Worm (Caenorhabditis elegans) whole organism, young adult: ENCODE data around the gene npp-25.

Experiments used
- C06A6.2 ChIP-seq: fragments of 200-800 bp; sonication (Bioruptor generic); conservative IDR thresholded peaks from 2 replicates; pipeline ENCODE4 v1.3.6; 2022; ENCODE audit warnings: missing genetic modification characterization, missing compliant biosample characterization
- D2030.7 ChIP-seq: fragments of 200-800 bp; sonication (Bioruptor generic); IDR thresholded peaks from 2 replicates; pipeline ENCODE4 v1.3.6; 2022; ENCODE audit warnings: missing genetic modification reagents, missing genetic modification characterization, missing compliant biosample characterization
- F22D6.2 ChIP-seq: sonication (generic microtip); optimal IDR thresholded peaks from 2 replicates; lab custom pipeline; 2016; ENCODE audit warnings: mild to moderate bottlenecking, missing genetic modification characterization, missing compliant biosample characterization
- F23B12.7 ChIP-seq: sonication (generic microtip); optimal IDR thresholded peaks from 2 replicates; lab custom pipeline; 2017; ENCODE audit warnings: missing genetic modification characterization, mild to moderate bottlenecking, missing compliant biosample characterization, antibody characterized with exemption, moderate library complexity; ENCODE audit not compliant: insufficient read depth
- F33H1.4 ChIP-seq: fragments of 200-800 bp; sonication (Bioruptor generic); IDR thresholded peaks from 2 replicates; pipeline ENCODE4 v1.3.6; 2022; ENCODE audit warnings: missing genetic modification reagents, missing genetic modification characterization, missing compliant biosample characterization
- F37B4.10 ChIP-seq: fragments of 200-800 bp; sonication (Bioruptor generic); IDR thresholded peaks from 2 replicates; pipeline ENCODE4 v1.3.6; 2022; ENCODE audit warnings: missing genetic modification characterization, missing compliant biosample characterization
- F55B11.4 ChIP-seq: sonication (generic microtip); optimal IDR thresholded peaks from 2 replicates; lab custom pipeline; 2016; ENCODE audit warnings: missing compliant biosample characterization, missing genetic modification characterization, borderline replicate concordance; ENCODE audit not compliant: insufficient read depth
- F57C9.4 ChIP-seq: sonication (generic microtip); optimal IDR thresholded peaks from 2 replicates; lab custom pipeline; 2017; ENCODE audit warnings: mild to moderate bottlenecking, missing genetic modification characterization, missing compliant biosample characterization
- K12H6.12 ChIP-seq: fragments of 200-800 bp; sonication (Bioruptor generic); optimal IDR thresholded peaks from 2 replicates; lab custom pipeline; 2018; ENCODE audit warnings: mild to moderate bottlenecking, missing genetic modification characterization, missing compliant biosample characterization
- T07F8.4 ChIP-seq: sonication (generic microtip); optimal IDR thresholded peaks from 2 replicates; lab custom pipeline; 2016; ENCODE audit warnings: mild to moderate bottlenecking, missing genetic modification characterization, moderate library complexity, missing compliant biosample characterization
- Y53F4B.3 ChIP-seq: fragments of 200-800 bp; sonication (Bioruptor generic); IDR thresholded peaks from 2 replicates; pipeline ENCODE4 v1.3.6; 2022; ENCODE audit warnings: missing genetic modification reagents, missing genetic modification characterization, missing compliant biosample characterization
- ZK185.1 ChIP-seq: sonication (generic microtip); optimal IDR thresholded peaks from 2 replicates; lab custom pipeline; 2016; ENCODE audit warnings: mild to moderate bottlenecking, missing genetic modification characterization, missing compliant biosample characterization; ENCODE audit not compliant: poor library complexity, severe bottlenecking
- akir-1 ChIP-seq: fragments of 200-800 bp; sonication (Bioruptor generic); optimal IDR thresholded peaks from 2 replicates; lab custom pipeline; 2018; ENCODE audit warnings: mild to moderate bottlenecking, missing genetic modification characterization, moderate library complexity, missing compliant biosample characterization
- aptf-3 ChIP-seq: fragments of 200-800 bp; sonication (Bioruptor generic); IDR thresholded peaks from 2 replicates; pipeline ENCODE4 v1.3.6; 2022; ENCODE audit warnings: missing genetic modification characterization, missing compliant biosample characterization
- attf-3 ChIP-seq: fragments of 200-800 bp; sonication (Bioruptor generic); conservative IDR thresholded peaks from 2 replicates; pipeline ENCODE4 v1.3.6; 2022; ENCODE audit warnings: missing genetic modification reagents, missing genetic modification characterization, missing compliant biosample characterization
- cebp-1 ChIP-seq, 2 experiments: fragments of 200-800 bp in 1 of 2; sonication (Bioruptor generic) in 1 of 2; sonication (generic microtip) in 1 of 2; IDR thresholded peaks in 1 of 2; optimal IDR thresholded peaks in 1 of 2; 2 replicates each; pipeline versions ENCODE4 v1.3.6 to Lab custom; 2017 to 2022; ENCODE audit warnings: missing compliant biosample characterization in 2 of 2, missing genetic modification characterization in 2 of 2, mild to moderate bottlenecking in 1 of 2, missing genetic modification reagents in 1 of 2, moderate library complexity in 1 of 2
- ceh-91 ChIP-seq: fragments of 200-800 bp; sonication (Bioruptor generic); IDR thresholded peaks from 2 replicates; pipeline ENCODE4 v1.3.6; 2022; ENCODE audit warnings: missing genetic modification reagents, missing genetic modification characterization, missing compliant biosample characterization
- chd-7 ChIP-seq: sonication (generic microtip); optimal IDR thresholded peaks from 2 replicates; lab custom pipeline; 2016; ENCODE audit warnings: mild to moderate bottlenecking, missing genetic modification characterization, moderate library complexity, missing compliant biosample characterization
- die-1 ChIP-seq: sonication (generic microtip); optimal IDR thresholded peaks from 2 replicates; lab custom pipeline; 2016; ENCODE audit warnings: missing genotype, mild to moderate bottlenecking, missing genetic modification characterization, missing compliant biosample characterization
- dox-1 ChIP-seq: fragments of 200-800 bp; sonication (Bioruptor generic); IDR thresholded peaks from 2 replicates; pipeline ENCODE4 v1.3.6; 2022; ENCODE audit warnings: missing genetic modification reagents, missing genetic modification characterization, missing compliant biosample characterization
- egl-18 ChIP-seq: fragments of 200-800 bp; sonication (Bioruptor generic); IDR thresholded peaks from 2 replicates; pipeline ENCODE4 v1.3.6; 2022; ENCODE audit warnings: missing genetic modification reagents, missing genetic modification characterization, missing compliant biosample characterization
- egl-44 ChIP-seq: fragments of 200-800 bp; sonication (Bioruptor generic); IDR thresholded peaks from 2 replicates; pipeline ENCODE4 v1.3.6; 2022; ENCODE audit warnings: missing genetic modification reagents, missing genetic modification characterization, missing compliant biosample characterization
- egrh-3 ChIP-seq: fragments of 200-800 bp; sonication (Bioruptor generic); IDR thresholded peaks from 2 replicates; pipeline ENCODE4 v1.3.6; 2022; ENCODE audit warnings: missing genetic modification reagents, missing genetic modification characterization, missing compliant biosample characterization
- gei-17 ChIP-seq: fragments of 200-800 bp; sonication (Bioruptor generic); optimal IDR thresholded peaks from 2 replicates; lab custom pipeline; 2018; ENCODE audit warnings: mild to moderate bottlenecking, missing genetic modification characterization, missing compliant biosample characterization
- hlh-12 ChIP-seq: sonication (generic microtip); optimal IDR thresholded peaks from 2 replicates; lab custom pipeline; 2016; ENCODE audit warnings: missing genetic modification characterization, missing compliant biosample characterization
- hlh-26 ChIP-seq: fragments of 200-800 bp; sonication (Bioruptor generic); conservative IDR thresholded peaks from 2 replicates; pipeline ENCODE4 v1.3.6; 2022; ENCODE audit warnings: missing genetic modification reagents, missing genetic modification characterization, missing compliant biosample characterization
- hmg-20 ChIP-seq: fragments of 200-800 bp; sonication (Bioruptor generic); IDR thresholded peaks from 2 replicates; pipeline ENCODE4 v1.3.6; 2022; ENCODE audit warnings: missing genetic modification reagents, missing genetic modification characterization, missing compliant biosample characterization
- lsy-27 ChIP-seq: sonication (generic microtip); optimal IDR thresholded peaks from 2 replicates; lab custom pipeline; 2017; ENCODE audit warnings: missing genetic modification characterization, mild to moderate bottlenecking, missing compliant biosample characterization, antibody characterized with exemption, missing genotype, borderline replicate concordance; ENCODE audit not compliant: insufficient read depth
- nfya-2 ChIP-seq: fragments of 200-800 bp; sonication (Bioruptor generic); IDR thresholded peaks from 2 replicates; pipeline ENCODE4 v1.3.6; 2022; ENCODE audit warnings: missing genetic modification reagents, missing genetic modification characterization, missing compliant biosample characterization
- nhr-120 ChIP-seq: fragments of 200-800 bp; sonication (Bioruptor generic); IDR thresholded peaks from 2 replicates; pipeline ENCODE4 v1.3.6; 2022; ENCODE audit warnings: missing genetic modification characterization, missing compliant biosample characterization
- nhr-179 ChIP-seq: sonication (generic microtip); optimal IDR thresholded peaks from 2 replicates; lab custom pipeline; 2016; ENCODE audit warnings: mild to moderate bottlenecking, missing genetic modification characterization, missing compliant biosample characterization
- nhr-27 ChIP-seq: fragments of 200-800 bp; sonication (Bioruptor generic); optimal IDR thresholded peaks from 2 replicates; lab custom pipeline; 2018; ENCODE audit warnings: mild to moderate bottlenecking, missing genetic modification characterization, moderate library complexity, missing compliant biosample characterization
- nhr-80 ChIP-seq: sonication (generic microtip); optimal IDR thresholded peaks from 2 replicates; lab custom pipeline; 2016; ENCODE audit warnings: missing genetic modification characterization, missing compliant biosample characterization
- nhr-90 ChIP-seq: sonication (generic microtip); optimal IDR thresholded peaks from 2 replicates; lab custom pipeline; 2016; ENCODE audit warnings: missing genotype, mild to moderate bottlenecking, missing genetic modification characterization, missing compliant biosample characterization
- rcor-1 ChIP-seq: fragments of 200-800 bp; sonication (Bioruptor generic); IDR thresholded peaks from 2 replicates; pipeline ENCODE4 v1.3.6; 2022; ENCODE audit warnings: missing genetic modification reagents, missing genetic modification characterization, missing compliant biosample characterization
- rec-8 ChIP-seq, 2 experiments: sonication (generic microtip); optimal IDR thresholded peaks; 2 replicates each; lab custom pipeline; 2016; ENCODE audit warnings: mild to moderate bottlenecking in 2 of 2, missing genetic modification characterization in 2 of 2, missing genetic modification reagents in 2 of 2, missing genotype in 2 of 2, missing biosample characterization in 1 of 2, missing compliant biosample characterization in 1 of 2, moderate library complexity in 1 of 2
- snpc-3.4 ChIP-seq: sonication (generic microtip); optimal IDR thresholded peaks from 2 replicates; lab custom pipeline; 2017; ENCODE audit warnings: missing genetic modification characterization, mild to moderate bottlenecking, missing compliant biosample characterization, antibody characterized with exemption, moderate library complexity, missing genotype, missing genetic modification reagents
- snpc-4 ChIP-seq, 5 experiments: fragments of 150-350 bp in 1 of 5; sonication (generic microtip) in 4 of 5; optimal IDR thresholded peaks; 2 replicates each; lab custom pipeline; 2014 to 2018; ENCODE audit warnings: missing genetic modification characterization in 5 of 5, missing biosample characterization in 3 of 5, antibody characterized with exemption in 2 of 5, mild to moderate bottlenecking in 2 of 5, missing compliant biosample characterization in 2 of 5, missing genotype in 2 of 5, moderate library complexity in 2 of 5, missing genetic modification reagents in 1 of 5
- tlf-1 ChIP-seq: fragments of 200-800 bp; sonication (Bioruptor generic); optimal IDR thresholded peaks from 2 replicates; lab custom pipeline; 2018; ENCODE audit warnings: mild to moderate bottlenecking, missing genetic modification characterization, missing compliant biosample characterization
- xnd-1 ChIP-seq: sonication (generic microtip); optimal IDR thresholded peaks from 2 replicates; lab custom pipeline; 2016; ENCODE audit warnings: missing genotype, missing genetic modification reagents, missing genetic modification characterization, missing compliant biosample characterization
- zfh-2 ChIP-seq: fragments of 200-800 bp; sonication (Bioruptor generic); conservative IDR thresholded peaks from 2 replicates; pipeline ENCODE4 v1.3.6; 2022; ENCODE audit warnings: missing genetic modification reagents, missing genetic modification characterization, missing compliant biosample characterization
- ztf-25 ChIP-seq: fragments of 200-800 bp; sonication (Bioruptor generic); IDR thresholded peaks from 2 replicates; pipeline ENCODE4 v1.3.6; 2022; ENCODE audit warnings: missing genetic modification reagents, missing genetic modification characterization, missing compliant biosample characterization

npp-25 gene

DNA sequence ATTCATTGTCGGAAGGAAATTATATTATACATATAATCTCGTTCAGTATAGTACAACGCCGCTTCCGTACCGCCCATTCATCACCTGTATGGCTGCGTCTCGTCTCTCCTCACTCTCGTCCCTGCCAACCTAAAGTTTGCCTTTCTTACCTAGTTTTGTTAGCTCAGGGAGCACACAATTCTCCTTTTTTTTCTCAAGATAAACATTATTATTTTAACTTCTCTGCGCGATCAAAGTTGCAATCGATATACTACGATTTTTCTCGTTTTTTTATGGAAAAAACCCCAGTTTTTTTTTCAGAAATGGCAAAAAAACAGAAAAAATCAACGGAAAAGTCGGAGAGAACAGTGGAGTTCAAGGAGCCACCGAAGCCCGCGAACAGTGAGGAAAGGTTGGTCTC, 8.6 kb upstream of the npp-25 start, which contains the start of gene epg-3:
Gene epg-3, plus strand, starts transcription at position 301 of the 400 bp plus-strand sequence.
- TF ChIP-seq hlh-26 (GFP tag; lab: Robert Waterston, UW), result no peak
- TF ChIP-seq, all 124 proteins: peak for 0

DNA sequence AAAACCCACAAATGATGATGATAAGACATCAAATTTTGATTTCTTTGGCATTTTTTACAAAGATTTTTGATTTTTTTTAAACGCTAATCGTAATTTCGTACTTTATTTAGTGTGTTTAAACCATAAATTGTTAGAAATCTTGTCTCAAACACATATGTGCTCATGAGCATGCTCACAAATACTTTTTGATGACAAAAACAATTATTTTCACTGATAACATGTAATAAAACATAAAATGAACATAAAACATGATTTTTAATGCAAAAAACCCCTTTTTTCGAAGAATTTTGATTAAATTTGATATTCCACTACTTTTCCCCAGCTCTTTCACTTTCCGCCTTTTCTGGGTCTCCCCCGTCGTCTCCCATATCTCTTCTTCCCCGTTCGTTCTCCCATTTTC, 7.0 kb upstream of the npp-25 start:
- no peak for TF ChIP-seq hlh-12
- no peak for TF ChIP-seq F37B4.10 (GFP tag; lab: Robert Waterston, UW)
- TF ChIP-seq nhr-120, result no peak
- TF ChIP-seq akir-1, result no peak
- TF ChIP-seq rec-8 (tag; optimal IDR thresholded peaks at IDR 0.05; lab: Kevin White, UChicago), result no peak
- no peak for TF ChIP-seq F57C9.4
- TF ChIP-seq aptf-3, result no peak
- TF ChIP-seq hmg-20 (GFP tag; lab: Robert Waterston, UW), result no peak
- no peak for TF ChIP-seq Y53F4B.3 (GFP tag; lab: Robert Waterston, UW)
- no peak for TF ChIP-seq chd-7 (tag; lab: Kevin White, UChicago)
- TF ChIP-seq xnd-1 (tag; lab: Kevin White, UChicago), result no peak
- no peak for TF ChIP-seq die-1 (tag; lab: Kevin White, UChicago)
- no peak for TF ChIP-seq gei-17 (GFP tag; lab: Kevin White, UChicago)
- TF ChIP-seq ztf-25 (GFP tag; lab: Robert Waterston, UW), result no peak
- no peak for TF ChIP-seq nfya-2 (GFP tag; lab: Robert Waterston, UW)
- TF ChIP-seq F23B12.7 (tag; lab: Kevin White, UChicago), result no peak
- TF ChIP-seq dox-1 (GFP tag; lab: Robert Waterston, UW), result no peak
- no peak for TF ChIP-seq egl-44 (GFP tag; lab: Robert Waterston, UW)
- no peak for TF ChIP-seq T07F8.4 (tag; lab: Kevin White, UChicago)

DNA sequence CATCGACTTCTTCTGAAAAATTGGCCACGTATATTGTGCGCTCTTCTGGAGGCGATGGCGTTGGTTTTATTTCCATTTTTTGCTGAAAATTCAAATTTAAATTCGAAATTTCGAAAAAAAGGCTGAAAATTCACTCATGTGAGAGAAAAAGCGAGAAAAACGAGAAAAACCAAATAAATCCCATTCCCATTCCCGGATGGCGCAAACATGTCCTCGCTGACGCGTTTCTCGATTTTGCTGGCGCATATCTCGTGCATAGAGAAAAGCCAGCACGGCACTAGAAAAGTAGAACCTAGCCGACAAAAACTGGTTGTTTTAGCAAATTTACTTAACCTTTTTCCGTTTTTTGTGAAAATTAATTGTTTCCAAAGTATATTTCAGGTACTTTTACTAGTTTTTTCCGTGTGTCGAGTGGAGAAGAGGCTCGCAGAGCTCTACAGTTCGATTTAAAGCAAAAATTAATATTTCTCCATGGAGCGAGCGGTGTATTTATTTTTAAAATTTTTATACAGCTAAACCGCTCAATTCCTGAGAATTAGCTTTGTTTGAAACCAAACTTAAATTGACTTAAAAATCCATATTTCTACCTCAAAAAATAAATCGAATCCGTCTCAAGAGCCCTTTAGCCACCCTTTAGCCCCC, 6.1 kb upstream of the npp-25 start, which contains the start of gene rbm-7:
Gene rbm-7, minus strand, starts transcription at position 82 of the 642 bp plus-strand sequence.
- 0 out of 2 replicates have a peak, but pooled peaks have one; percentile 28 for TF ChIP-seq C06A6.2 (GFP tag; lab: Robert Waterston, UW)
- no peak for TF ChIP-seq nhr-90 (tag; lab: Kevin White, UChicago)
- peak; percentile 5 for TF ChIP-seq nhr-80 (tag; lab: Kevin White, UChicago)
- no peak for TF ChIP-seq snpc-3.4 (tag; lab: Kevin White, UChicago)
- no peak for TF ChIP-seq nhr-27 (tag; lab: Kevin White, UChicago)
- TF ChIP-seq snpc-4 (GFP tag; optimal IDR thresholded peaks at IDR 0.05; lab: Kevin White, UChicago), result no peak
- TF ChIP-seq snpc-4 (tag; optimal IDR thresholded peaks at IDR 0.05; lab: Kevin White, UChicago), result peak in 2 of 4 experiments; percentile 14 to 34
- peak; percentile 37; the same call in 1 of the 2 replicates for TF ChIP-seq D2030.7 (GFP tag; lab: Robert Waterston, UW)
- peak; percentile 37 for TF ChIP-seq tlf-1 (GFP tag; lab: Kevin White, UChicago)
- no peak for TF ChIP-seq F22D6.2 (tag; lab: Kevin White, UChicago)
- TF ChIP-seq ZK185.1 (tag; lab: Kevin White, UChicago), result peak; percentile 29
- TF ChIP-seq rcor-1, result 0 out of 2 replicates have a peak, but pooled peaks have one; percentile 31
- no peak for TF ChIP-seq hlh-26 (GFP tag; lab: Robert Waterston, UW)
- no peak for TF ChIP-seq egl-18 (GFP tag; lab: Robert Waterston, UW)
- peak; percentile 32 for TF ChIP-seq K12H6.12 (tag; lab: Kevin White, UChicago)
- TF ChIP-seq F33H1.4 (GFP tag; lab: Robert Waterston, UW), result peak; percentile 51; the same call in 1 of the 2 replicates
- 0 out of 2 replicates have a peak, but pooled peaks have one; percentile 17 for TF ChIP-seq attf-3 (GFP tag; lab: Robert Waterston, UW)
- TF ChIP-seq cebp-1 (GFP tag; IDR thresholded peaks at IDR 0.05; lab: Robert Waterston, UW), result no peak
- TF ChIP-seq cebp-1 (tag; optimal IDR thresholded peaks at IDR 0.05; lab: Kevin White, UChicago), result peak; percentile 68
- no peak for TF ChIP-seq die-1 (tag; lab: Kevin White, UChicago)
- peak; percentile 38 for TF ChIP-seq F23B12.7 (tag; lab: Kevin White, UChicago)
- no peak for TF ChIP-seq egrh-3
- TF ChIP-seq nhr-179 (tag; lab: Kevin White, UChicago), result no peak
- TF ChIP-seq xnd-1 (tag; lab: Kevin White, UChicago), result peak; percentile 20
- no peak for TF ChIP-seq hmg-20 (GFP tag; lab: Robert Waterston, UW)
- TF ChIP-seq zfh-2, result no peak
- no peak for TF ChIP-seq F55B11.4 (tag; lab: Kevin White, UChicago)
- TF ChIP-seq ceh-91 (GFP tag; lab: Robert Waterston, UW), result no peak
- TF ChIP-seq lsy-27, result no peak
